Worm (Caenorhabditis elegans): ENCODE data around the gene C07B5.4.

The C07B5.4 gene

DNA sequence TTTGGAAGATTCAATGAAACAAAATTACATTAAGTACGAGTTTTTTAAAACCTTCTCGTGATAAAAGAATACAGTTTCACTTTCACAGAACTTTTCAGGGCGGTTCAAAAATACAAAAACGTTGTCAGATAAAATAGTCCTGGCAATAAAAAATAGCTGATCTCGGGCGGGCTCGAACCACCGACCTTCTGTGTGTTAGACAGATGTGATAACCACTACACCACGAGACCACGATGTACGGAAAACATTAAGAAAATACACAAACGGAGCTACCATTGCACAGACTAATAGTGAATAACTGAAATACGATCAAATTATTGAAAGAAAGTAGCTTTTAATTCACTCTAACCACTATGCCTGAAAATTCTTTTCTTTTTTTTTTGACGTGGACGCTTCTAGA is 31.5 kb downstream of the C07B5.4 start (continued):
- TF ChIP-seq nhr-76 (tag; optimal IDR thresholded peaks at IDR 0.05) (no peak), F49E8.2 (tag; optimal IDR thresholded peaks at IDR 0.05; ENCODE audit: borderline replicate concordance) (no peak), zag-1 (tag; optimal IDR thresholded peaks at IDR 0.05) (no peak), aha-1 (tag) (no peak), nhr-28 (tag; optimal IDR thresholded peaks at IDR 0.05) (no peak)

- TF ChIP-seq mxl-3 (GFP tag; optimal IDR thresholded peaks at IDR 0.05) (no peak), hif-1 (tag; optimal IDR thresholded peaks at IDR 0.05) (no peak)
These were observed 36.4 kb downstream of the C07B5.4 start, which contains the start of gene moc-5 for ce11 chrX:9565881-9566280. moc-5 (minus strand) TSS chrX:9565981.

- TF ChIP-seq T20F7.1 (GFP tag; optimal IDR thresholded peaks at IDR 0.05) (no peak), daf-19 (GFP tag; conservative IDR thresholded peaks at IDR 0.05) (no peak), hlh-11 (tag; optimal IDR thresholded peaks at IDR 0.05) (no peak), D1046.2 (GFP tag; IDR thresholded peaks at IDR 0.05) (no peak), Y105C5A.15 (GFP tag; IDR thresholded peaks at IDR 0.05) (no peak), mxl-3 (GFP tag; optimal IDR thresholded peaks at IDR 0.05) (no peak), spr-1 (tag; optimal IDR thresholded peaks at IDR 0.05) (no peak), ama-1 (optimal IDR thresholded peaks at IDR 0.05) (no peak), pha-4 (GFP tag; IDR thresholded peaks at IDR 0.05) (no peak), pha-4 (tag; optimal IDR thresholded peaks at IDR 0.05) (no peak), hif-1 (tag; optimal IDR thresholded peaks at IDR 0.05) (no peak), Y5F2A.4 (GFP tag; optimal IDR thresholded peaks at IDR 0.05) (no peak), ztf-7 (tag; optimal IDR thresholded peaks at IDR 0.05) (no peak), zag-1 (tag; optimal IDR thresholded peaks at IDR 0.05) (no peak), F37D6.2 (tag; optimal IDR thresholded peaks at IDR 0.05) (no peak), F26F4.8 (GFP tag; conservative IDR thresholded peaks at IDR 0.05) (no peak), unc-39 (tag; optimal IDR thresholded peaks at IDR 0.05) (no peak), tag-97 (GFP tag; IDR thresholded peaks at IDR 0.05) (no peak)
These were observed 37.0 kb downstream of the C07B5.4 start, which contains the start of gene F49E2.2 for ce11 chrX:9566429-9566828. F49E2.2 (plus strand) TSS chrX:9566729.

DNA sequence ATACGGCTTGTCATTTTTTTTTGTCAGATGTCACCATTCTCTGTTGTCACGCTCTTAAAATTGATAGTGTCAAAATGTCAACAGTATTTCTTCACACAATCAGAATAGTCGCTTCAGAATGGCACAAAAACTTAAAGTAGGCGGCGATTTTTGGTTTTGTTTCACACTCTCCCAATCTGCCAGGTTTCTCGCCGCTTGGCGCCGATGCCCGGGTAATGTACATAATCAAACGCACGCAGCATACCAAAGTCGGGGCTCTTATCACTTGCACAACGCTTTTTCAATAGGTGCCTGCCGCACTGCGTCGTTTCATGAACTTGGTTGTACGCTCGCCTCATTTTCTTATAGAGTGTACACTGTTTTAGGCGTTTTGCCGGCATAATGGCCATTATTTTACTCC is 39.1 kb downstream of the C07B5.4 start:
- TF ChIP-seq skn-1 (tag; optimal IDR thresholded peaks at IDR 0.05) (no peak), pqm-1 (tag; optimal IDR thresholded peaks at IDR 0.05) (peak; percentile 74), daf-16 (GFP tag; optimal IDR thresholded peaks at IDR 0.05) (no peak), daf-16 (tag; optimal IDR thresholded peaks at IDR 0.05) (peak; percentile 59), dmd-6 (GFP tag; IDR thresholded peaks at IDR 0.05) (peak; percentile 72), mxl-2 (GFP tag; conservative IDR thresholded peaks at IDR 0.05) (0 out of 2 replicates have a peak, but pooled peaks have one; percentile 5), nhr-28 (tag; optimal IDR thresholded peaks at IDR 0.05) (peak; percentile 26), dpl-1 (GFP tag; optimal IDR thresholded peaks at IDR 0.05) (no peak), nhr-48 (tag; optimal IDR thresholded peaks at IDR 0.05) (no peak), mxl-3 (GFP tag; optimal IDR thresholded peaks at IDR 0.05) (peak; percentile 9), ceh-44 (GFP tag; IDR thresholded peaks at IDR 0.05) (no peak), hlh-11 (tag; optimal IDR thresholded peaks at IDR 0.05) (peak; percentile 69), dve-1 (tag; optimal IDR thresholded peaks at IDR 0.05; ENCODE audit: insufficient read depth) (peak; percentile 48), nhr-77 (tag; optimal IDR thresholded peaks at IDR 0.05) (no peak), mdl-1 (tag; optimal IDR thresholded peaks at IDR 0.05) (peak in 1 of 2 experiments; percentile 10), ceh-62 (tag; optimal IDR thresholded peaks at IDR 0.05) (no peak), lim-7 (GFP tag; IDR thresholded peaks at IDR 0.05) (no peak), hif-1 (tag; optimal IDR thresholded peaks at IDR 0.05) (peak in 1 of 2 experiments; percentile 41), ceh-20 (GFP tag; IDR thresholded peaks at IDR 0.05) (no peak), nhr-25 (tag; optimal IDR thresholded peaks at IDR 0.05; ENCODE audit: borderline replicate concordance, insufficient read depth) (no peak), php-3 (GFP tag; IDR thresholded peaks at IDR 0.05) (0 out of 2 replicates have a peak, but pooled peaks have one; percentile 34), zip-2 (tag; optimal IDR thresholded peaks at IDR 0.05) (no peak), ztf-7 (tag; optimal IDR thresholded peaks at IDR 0.05) (no peak), attf-4 (tag; optimal IDR thresholded peaks at IDR 0.05) (no peak)

Data from whole organism, L4 larva.